Worm (Caenorhabditis elegans) whole organism, midembryonic: Measurements from ENCODE around the gene F56A11.4.

ENCODE experiments used
- ref-1 ChIP-seq: fragments of 200-800 bp; sonication (Bioruptor generic); conservative IDR thresholded peaks from 2 replicates; pipeline ENCODE4 v1.3.6; 2022; ENCODE audit warnings: missing genetic modification reagents, missing genetic modification characterization, missing compliant biosample characterization
- tab-1 ChIP-seq: fragments of 200-800 bp; sonication (Bioruptor generic); IDR thresholded peaks from 2 replicates; pipeline ENCODE4 v1.3.6; 2022; ENCODE audit warnings: missing genetic modification characterization, missing compliant biosample characterization

DNA sequence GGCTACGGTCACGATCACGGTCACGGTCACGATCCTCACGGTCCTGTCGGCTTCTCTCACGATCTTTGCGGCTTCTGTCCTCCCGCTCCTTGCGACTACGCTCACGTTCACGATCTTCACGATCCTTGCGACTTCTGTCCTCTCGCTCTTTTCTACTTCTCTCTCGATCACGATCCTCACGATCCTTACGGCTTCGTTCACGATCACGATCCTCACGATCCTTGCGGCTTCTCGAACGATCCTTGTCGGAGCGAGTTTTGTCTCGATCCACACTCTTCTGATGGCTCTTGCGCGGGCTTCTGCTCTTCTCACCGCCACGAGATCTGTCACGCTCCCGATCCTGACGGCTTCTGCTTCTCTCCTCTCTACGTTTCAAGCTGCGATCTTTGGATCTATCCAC is 32.4 kb downstream of the F56A11.4 start:
- TF ChIP-seq ref-1 (GFP tag; lab: Robert Waterston, UW): no peak
- TF ChIP-seq tab-1 (GFP tag; lab: Robert Waterston, UW): no peak
